Fruit fly (Drosophila melanogaster): ENCODE data around the gene CG11857.

DNA sequence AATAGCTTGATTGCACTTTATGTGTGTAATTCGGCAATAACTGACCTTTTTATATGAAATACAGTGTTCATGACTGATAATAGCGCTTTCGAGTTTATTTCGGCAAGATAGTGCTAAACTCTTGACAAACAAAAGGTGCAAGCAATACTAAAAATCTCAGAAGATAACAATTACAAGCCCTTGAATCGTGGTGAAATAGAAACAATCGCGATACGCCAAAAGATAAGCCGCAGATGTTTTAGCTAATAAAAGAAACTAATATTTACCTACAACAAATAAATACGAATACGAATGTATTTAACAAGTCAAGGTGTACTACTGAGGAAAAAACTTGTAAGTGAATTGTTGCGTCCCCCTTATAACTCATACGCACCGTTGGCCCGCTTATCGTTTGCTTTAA is 16.6 kb downstream of the CG11857 start:
- TF ChIP-seq insv (optimal IDR thresholded peaks at IDR 0.05) = no peak
- TF ChIP-seq ttk (optimal IDR thresholded peaks at IDR 0.05) = no peak

Measured in Kc167 (cell line).